Worm (Caenorhabditis elegans): Measurements from ENCODE around the gene C14A6.3.

Gene C14A6.3

ce11 chrV:18109449-18109848, 36.7 kb upstream of the C14A6.3 start:
- TF ChIP-seq unc-62 (GFP tag; optimal IDR thresholded peaks at IDR 0.05 in 1 of 2) (peak in 1 of 2 experiments; percentile 97), unc-62 (tag; optimal IDR thresholded peaks at IDR 0.05) (no peak), ama-1 (optimal IDR thresholded peaks at IDR 0.05) (no peak)

- TF ChIP-seq lin-38 (GFP tag; IDR thresholded peaks at IDR 0.05) (peak; percentile 92), aha-1 (tag) (peak; percentile 34), mes-2 (tag; optimal IDR thresholded peaks at IDR 0.05; ENCODE audit: poor library complexity, severe bottlenecking) (peak; percentile 45)
These were observed 31.1 kb upstream of the C14A6.3 start for ce11 chrV:18115054-18115453.

- TF ChIP-seq madf-5 (GFP tag; IDR thresholded peaks at IDR 0.05) (no peak), hlh-30 (tag; optimal IDR thresholded peaks at IDR 0.05; ENCODE audit: insufficient read depth) (no peak), zag-1 (tag; optimal IDR thresholded peaks at IDR 0.05) (no peak), fkh-10 (GFP tag; optimal IDR thresholded peaks at IDR 0.05) (no peak), ceh-62 (tag; optimal IDR thresholded peaks at IDR 0.05) (no peak), R02D3.7 (tag; optimal IDR thresholded peaks at IDR 0.05) (no peak), Y48G9A.11 (GFP tag; IDR thresholded peaks at IDR 0.05) (no peak), dmd-6 (GFP tag; IDR thresholded peaks at IDR 0.05) (no peak), php-3 (GFP tag; IDR thresholded peaks at IDR 0.05) (no peak), ztf-11 (tag; optimal IDR thresholded peaks at IDR 0.05) (no peak), spr-3 (GFP tag; optimal IDR thresholded peaks at IDR 0.05) (no peak), aly-2 (tag; optimal IDR thresholded peaks at IDR 0.05) (no peak), mep-1 (tag; optimal IDR thresholded peaks at IDR 0.05) (no peak), sdz-12 (GFP tag; optimal IDR thresholded peaks at IDR 0.05) (no peak)
These were observed 22.5 kb upstream of the C14A6.3 start, which contains the start of gene fbxa-107 for ce11 chrV:18123639-18124038. Gene fbxa-107, plus strand, starts transcription at chrV:18123939.

- no peak for TF ChIP-seq ZK546.5 (tag; optimal IDR thresholded peaks at IDR 0.05)
- TF ChIP-seq nhr-42 (GFP tag; IDR thresholded peaks at IDR 0.05): no peak
- peak; percentile 34 for TF ChIP-seq aha-1 (tag)
These were observed 21.1 kb upstream of the C14A6.3 start, which contains the start of gene fbxa-210 for ce11 chrV:18125075-18125474. Gene fbxa-210, plus strand, starts transcription at chrV:18125375.

ce11 chrV:18127192-18127591, 19.0 kb upstream of the C14A6.3 start, which contains the start of gene fbxa-211:
Gene fbxa-211, plus strand, starts transcription at chrV:18127519.
- TF ChIP-seq egl-43 (GFP tag; IDR thresholded peaks at IDR 0.05) (no peak), pha-4 (GFP tag; IDR thresholded peaks at IDR 0.05) (no peak), pha-4 (tag; optimal IDR thresholded peaks at IDR 0.05) (no peak), ceh-82 (tag; optimal IDR thresholded peaks at IDR 0.05) (no peak), nhr-76 (tag; optimal IDR thresholded peaks at IDR 0.05) (no peak), hif-1 (tag; optimal IDR thresholded peaks at IDR 0.05) (no peak), sdz-12 (GFP tag; optimal IDR thresholded peaks at IDR 0.05) (no peak), aha-1 (tag) (peak; percentile 93), F26F4.8 (GFP tag; conservative IDR thresholded peaks at IDR 0.05) (no peak), nhr-25 (tag; optimal IDR thresholded peaks at IDR 0.05; ENCODE audit: borderline replicate concordance, insufficient read depth) (no peak), egl-27 (tag; optimal IDR thresholded peaks at IDR 0.05) (no peak), dmd-8 (GFP tag; IDR thresholded peaks at IDR 0.05) (no peak), unc-62 (GFP tag; optimal IDR thresholded peaks at IDR 0.05 in 1 of 2) (no peak), unc-62 (tag; optimal IDR thresholded peaks at IDR 0.05) (no peak), attf-4 (tag; optimal IDR thresholded peaks at IDR 0.05) (no peak), tag-97 (GFP tag; IDR thresholded peaks at IDR 0.05) (no peak), zfp-3 (GFP tag; conservative IDR thresholded peaks at IDR 0.05) (no peak), lin-38 (GFP tag; IDR thresholded peaks at IDR 0.05) (0 out of 2 replicates have a peak, but pooled peaks have one; percentile 21)
